Worm (Caenorhabditis elegans): ENCODE results near the gene Y66D12A.3.

The Y66D12A.3 gene

ce11 chrIII:11580428-11580885 is 8.6 kb upstream of the Y66D12A.3 start, which contains the start of gene Y66D12A.7:
Gene Y66D12A.7, minus strand, starts transcription at chrIII:11580478.
- TF ChIP-seq dao-5 (tag; optimal IDR thresholded peaks at IDR 0.05) = no peak
- no peak for TF ChIP-seq him-1 (tag; optimal IDR thresholded peaks at IDR 0.05)
- TF ChIP-seq W03F9.2 (tag; optimal IDR thresholded peaks at IDR 0.05) = no peak

ce11 chrIII:11581372-11581771 is 7.6 kb upstream of the Y66D12A.3 start, which contains the start of the genes Y66D12A.6 and ceh-92:
Gene Y66D12A.6, minus strand, starts transcription at chrIII:11581402.
Gene ceh-92, plus strand, starts transcription at chrIII:11581600.
- TF ChIP-seq him-1 (tag; optimal IDR thresholded peaks at IDR 0.05) (no peak), dao-5 (tag; optimal IDR thresholded peaks at IDR 0.05) (no peak), W03F9.2 (tag; optimal IDR thresholded peaks at IDR 0.05) (no peak)

ce11 chrIII:11582569-11582968 is 6.4 kb upstream of the Y66D12A.3 start:
- no peak for TF ChIP-seq W03F9.2 (tag; optimal IDR thresholded peaks at IDR 0.05)
- TF ChIP-seq dao-5 (tag; optimal IDR thresholded peaks at IDR 0.05) = no peak
- TF ChIP-seq him-1 (tag; optimal IDR thresholded peaks at IDR 0.05) = no peak

- TF ChIP-seq him-1 (tag; optimal IDR thresholded peaks at IDR 0.05) = no peak
- TF ChIP-seq dao-5 (tag; optimal IDR thresholded peaks at IDR 0.05) = no peak
- no peak for TF ChIP-seq W03F9.2 (tag; optimal IDR thresholded peaks at IDR 0.05)
Observed at ce11 chrIII:11589311-11589710, 300 bp downstream of the Y66D12A.3 start.

- TF ChIP-seq him-1 (tag; optimal IDR thresholded peaks at IDR 0.05) = no peak
- TF ChIP-seq dao-5 (tag; optimal IDR thresholded peaks at IDR 0.05) = no peak
Observed at ce11 chrIII:11590255-11590654, 1.2 kb downstream of the Y66D12A.3 start.

ce11 chrIII:11592096-11592495 is 3.1 kb downstream of the Y66D12A.3 start:
- TF ChIP-seq him-1 (tag; optimal IDR thresholded peaks at IDR 0.05) (no peak), dao-5 (tag; optimal IDR thresholded peaks at IDR 0.05) (no peak), W03F9.2 (tag; optimal IDR thresholded peaks at IDR 0.05) (no peak)

ce11 chrIII:11607870-11608269 is 18.9 kb downstream of the Y66D12A.3 start, which contains the start of gene Y66D12A.1:
Gene Y66D12A.1, plus strand, starts transcription at chrIII:11608170.
- TF ChIP-seq dao-5 (tag; optimal IDR thresholded peaks at IDR 0.05) = no peak
- no peak for TF ChIP-seq him-1 (tag; optimal IDR thresholded peaks at IDR 0.05)
- TF ChIP-seq W03F9.2 (tag; optimal IDR thresholded peaks at IDR 0.05) = no peak

- no peak for TF ChIP-seq him-1 (tag; optimal IDR thresholded peaks at IDR 0.05)
Observed at ce11 chrIII:11609568-11609967, 20.6 kb downstream of the Y66D12A.3 start, which contains the start of gene Y66D12A.30. Gene Y66D12A.30, plus strand, starts transcription at chrIII:11609868.

- TF ChIP-seq W03F9.2 (tag; optimal IDR thresholded peaks at IDR 0.05) = no peak
Observed at ce11 chrIII:11611618-11612247, 22.7 kb downstream of the Y66D12A.3 start.

ce11 chrIII:11612371-11612770 is 23.4 kb downstream of the Y66D12A.3 start, which contains the start of the genes Y66A7A.9 and Y66A7A.4:
Gene Y66A7A.9, minus strand, starts transcription at chrIII:11612471.
Gene Y66A7A.4, plus strand, starts transcription at chrIII:11612607.
- TF ChIP-seq dao-5 (tag; optimal IDR thresholded peaks at IDR 0.05) (no peak), W03F9.2 (tag; optimal IDR thresholded peaks at IDR 0.05) (no peak), him-1 (tag; optimal IDR thresholded peaks at IDR 0.05) (no peak)

ce11 chrIII:11614874-11615273 is 25.9 kb downstream of the Y66D12A.3 start:
- no peak for TF ChIP-seq him-1 (tag; optimal IDR thresholded peaks at IDR 0.05)
- no peak for TF ChIP-seq dao-5 (tag; optimal IDR thresholded peaks at IDR 0.05)
- TF ChIP-seq W03F9.2 (tag; optimal IDR thresholded peaks at IDR 0.05) = no peak

- no peak for TF ChIP-seq dao-5 (tag; optimal IDR thresholded peaks at IDR 0.05)
- TF ChIP-seq W03F9.2 (tag; optimal IDR thresholded peaks at IDR 0.05) = no peak
- TF ChIP-seq him-1 (tag; optimal IDR thresholded peaks at IDR 0.05) = no peak
Observed at ce11 chrIII:11615802-11616201, 26.8 kb downstream of the Y66D12A.3 start.

- TF ChIP-seq dao-5 (tag; optimal IDR thresholded peaks at IDR 0.05) = no peak
- TF ChIP-seq him-1 (tag; optimal IDR thresholded peaks at IDR 0.05) = no peak
- no peak for TF ChIP-seq W03F9.2 (tag; optimal IDR thresholded peaks at IDR 0.05)
Observed at ce11 chrIII:11616446-11616845, 27.4 kb downstream of the Y66D12A.3 start, which contains the start of gene ceh-91. Gene ceh-91, plus strand, starts transcription at chrIII:11616746.

ce11 chrIII:11624838-11625292 is 35.9 kb downstream of the Y66D12A.3 start, which contains the start of gene gly-8:
Gene gly-8, plus strand, starts transcription at chrIII:11625242.
- TF ChIP-seq dao-5 (tag; optimal IDR thresholded peaks at IDR 0.05) (no peak), him-1 (tag; optimal IDR thresholded peaks at IDR 0.05) (no peak), W03F9.2 (tag; optimal IDR thresholded peaks at IDR 0.05) (no peak)

- TF ChIP-seq W03F9.2 (tag; optimal IDR thresholded peaks at IDR 0.05) (no peak), dao-5 (tag; optimal IDR thresholded peaks at IDR 0.05) (no peak), him-1 (tag; optimal IDR thresholded peaks at IDR 0.05) (no peak)
Observed at ce11 chrIII:11627631-11628030, 38.6 kb downstream of the Y66D12A.3 start.

Measured in whole organism, L4/young adult.